Worm (Caenorhabditis elegans) whole organism, L2 larva: ENCODE measurements around the gene chil-15.
A peak's percentile ranks its signal among the peaks of the same experiment; 100 is the strongest.

Experiments used
- C34F6.9 ChIP-seq: fragments of 150-350 bp; optimal IDR thresholded peaks from 2 replicates; lab custom pipeline; 2014; ENCODE audit warnings: missing biosample characterization, missing genetic modification characterization
- F13H6.1 ChIP-seq: sonication (generic microtip); optimal IDR thresholded peaks from 2 replicates; lab custom pipeline; 2016; ENCODE audit warnings: missing genetic modification characterization, missing compliant biosample characterization
- R02D3.7 ChIP-seq: fragments of 150-350 bp; optimal IDR thresholded peaks from 2 replicates; lab custom pipeline; 2014; ENCODE audit warnings: missing biosample characterization, missing genetic modification characterization
- Y55F3AM.14 ChIP-seq: fragments of 200-800 bp; sonication (Bioruptor generic); optimal IDR thresholded peaks from 2 replicates; lab custom pipeline; 2018; ENCODE audit warnings: mild to moderate bottlenecking, missing genetic modification characterization, missing compliant biosample characterization
- ZK546.5 ChIP-seq: sonication (generic microtip); optimal IDR thresholded peaks from 2 replicates; lab custom pipeline; 2017; ENCODE audit warnings: missing biosample characterization, missing genetic modification characterization
- alr-1 ChIP-seq: fragments of 150-350 bp; optimal IDR thresholded peaks from 2 replicates; lab custom pipeline; 2014; ENCODE audit warnings: missing biosample characterization, missing genetic modification characterization
- aly-2 ChIP-seq: fragments of 150-350 bp; optimal IDR thresholded peaks from 2 replicates; lab custom pipeline; 2014; ENCODE audit warnings: missing biosample characterization, missing genetic modification characterization
- ama-1 ChIP-seq: fragments of 150-350 bp; optimal IDR thresholded peaks from 2 replicates; lab custom pipeline; 2018; ENCODE audit warnings: inconsistent platforms
- blmp-1 ChIP-seq: sonication (generic microtip); optimal IDR thresholded peaks from 2 replicates; lab custom pipeline; 2017; ENCODE audit warnings: missing genetic modification characterization, mild to moderate bottlenecking, missing compliant biosample characterization, antibody characterized with exemption, moderate library complexity; ENCODE audit not compliant: insufficient read depth
- ceh-16 ChIP-seq: fragments of 150-350 bp; optimal IDR thresholded peaks from 2 replicates; lab custom pipeline; 2014; ENCODE audit warnings: missing biosample characterization, missing genetic modification characterization
- ceh-82 ChIP-seq: fragments of 150-350 bp; optimal IDR thresholded peaks from 2 replicates; lab custom pipeline; 2014; ENCODE audit warnings: missing biosample characterization, missing genetic modification characterization
- crh-2 ChIP-seq: sonication (generic microtip); optimal IDR thresholded peaks from 2 replicates; lab custom pipeline; 2017; ENCODE audit warnings: missing biosample characterization, missing genetic modification characterization
- dmd-4 ChIP-seq: sonication (generic microtip); optimal IDR thresholded peaks from 2 replicates; lab custom pipeline; 2017; ENCODE audit warnings: missing biosample characterization, missing genetic modification characterization
- egl-27 ChIP-seq: sonication (generic microtip); optimal IDR thresholded peaks from 3 replicates; lab custom pipeline; 2017; ENCODE audit warnings: missing biosample characterization, missing genetic modification reagents, missing genetic modification characterization
- elt-1 ChIP-seq: fragments of 150-350 bp; optimal IDR thresholded peaks from 2 replicates; lab custom pipeline; 2014; ENCODE audit warnings: missing biosample characterization, missing genetic modification characterization
- elt-3 ChIP-seq: sonication (generic microtip); optimal IDR thresholded peaks from 2 replicates; lab custom pipeline; 2017; ENCODE audit warnings: missing biosample characterization, missing genetic modification characterization
- fos-1 ChIP-seq: fragments of 150-350 bp; optimal IDR thresholded peaks from 2 replicates; lab custom pipeline; 2014; ENCODE audit warnings: missing biosample characterization, missing genetic modification characterization
- gmeb-1 ChIP-seq: fragments of 150-350 bp; optimal IDR thresholded peaks from 2 replicates; lab custom pipeline; 2014; ENCODE audit warnings: missing biosample characterization, missing genetic modification characterization
- lin-11 ChIP-seq: fragments of 150-350 bp; sonication (generic microtip); optimal IDR thresholded peaks from 2 replicates; lab custom pipeline; 2014; ENCODE audit warnings: missing biosample characterization, missing genetic modification characterization, inconsistent platforms, mixed read lengths
- lin-13 ChIP-seq: fragments of 150-350 bp; optimal IDR thresholded peaks from 2 replicates; lab custom pipeline; 2014; ENCODE audit warnings: missing biosample characterization, missing genetic modification reagents, missing genetic modification characterization
- lin-39 ChIP-seq: fragments of 150-350 bp; optimal IDR thresholded peaks from 2 replicates; lab custom pipeline; 2014; ENCODE audit warnings: missing biosample characterization, missing genetic modification reagents, missing genetic modification characterization
- lsy-2 ChIP-seq, 2 experiments: fragments of 150-350 bp in 1 of 2; sonication (generic microtip) in 1 of 2; optimal IDR thresholded peaks; 2 replicates each; lab custom pipeline; 2014 to 2017; ENCODE audit warnings: missing biosample characterization in 2 of 2, missing genetic modification characterization in 2 of 2
- mab-5 ChIP-seq: fragments of 150-350 bp; optimal IDR thresholded peaks from 2 replicates; lab custom pipeline; 2014; ENCODE audit warnings: missing biosample characterization, missing genetic modification characterization
- mbf-1 ChIP-seq: sonication (generic microtip); optimal IDR thresholded peaks from 2 replicates; lab custom pipeline; 2017; ENCODE audit warnings: missing biosample characterization, missing genetic modification characterization
- mdl-1 ChIP-seq, 2 experiments: fragments of 150-350 bp in 1 of 2; sonication (generic microtip) in 1 of 2; optimal IDR thresholded peaks; 2 replicates each; lab custom pipeline; 2017; ENCODE audit warnings: missing biosample characterization in 2 of 2, missing genetic modification characterization in 2 of 2
- nhr-10 ChIP-seq: sonication (generic microtip); optimal IDR thresholded peaks from 2 replicates; lab custom pipeline; 2017; ENCODE audit warnings: missing biosample characterization, missing genetic modification characterization
- nhr-11 ChIP-seq: fragments of 150-350 bp; optimal IDR thresholded peaks from 2 replicates; lab custom pipeline; 2014; ENCODE audit warnings: missing biosample characterization, missing genetic modification characterization
- nhr-12 ChIP-seq: fragments of 150-350 bp; optimal IDR thresholded peaks from 2 replicates; lab custom pipeline; 2014; ENCODE audit warnings: missing biosample characterization, missing genetic modification characterization
- nhr-129 ChIP-seq: fragments of 150-350 bp; optimal IDR thresholded peaks from 2 replicates; lab custom pipeline; 2014; ENCODE audit warnings: missing biosample characterization, missing genetic modification characterization
- nhr-21 ChIP-seq: fragments of 150-350 bp; optimal IDR thresholded peaks from 2 replicates; lab custom pipeline; 2014; ENCODE audit warnings: missing biosample characterization, missing genetic modification characterization
- nhr-23 ChIP-seq: fragments of 150-350 bp; optimal IDR thresholded peaks from 2 replicates; lab custom pipeline; 2014; ENCODE audit warnings: missing biosample characterization, missing genetic modification reagents, missing genetic modification characterization
- nhr-237 ChIP-seq: fragments of 150-350 bp; optimal IDR thresholded peaks from 2 replicates; lab custom pipeline; 2014; ENCODE audit warnings: missing biosample characterization, missing genetic modification characterization
- nhr-25 ChIP-seq: fragments of 150-350 bp; sonication (generic microtip); optimal IDR thresholded peaks from 3 replicates; lab custom pipeline; 2014; ENCODE audit warnings: missing biosample characterization, missing genetic modification characterization
- nhr-6 ChIP-seq: fragments of 150-350 bp; optimal IDR thresholded peaks from 2 replicates; lab custom pipeline; 2014; ENCODE audit warnings: missing biosample characterization, missing genetic modification characterization
- nhr-77 ChIP-seq: fragments of 150-350 bp; optimal IDR thresholded peaks from 2 replicates; lab custom pipeline; 2014; ENCODE audit warnings: missing biosample characterization, missing genetic modification characterization
- peb-1 ChIP-seq: fragments of 150-350 bp; optimal IDR thresholded peaks from 2 replicates; lab custom pipeline; 2014; ENCODE audit warnings: missing biosample characterization, missing genetic modification characterization
- sem-4 ChIP-seq: fragments of 150-350 bp; optimal IDR thresholded peaks from 2 replicates; lab custom pipeline; 2014; ENCODE audit warnings: missing biosample characterization, missing genetic modification reagents, missing genetic modification characterization
- skn-1 ChIP-seq: sonication (generic microtip); optimal IDR thresholded peaks from 2 replicates; lab custom pipeline; 2017; ENCODE audit warnings: missing biosample characterization, missing genetic modification characterization
- sma-3 ChIP-seq: sonication (generic microtip); optimal IDR thresholded peaks from 2 replicates; lab custom pipeline; 2016; ENCODE audit warnings: missing genetic modification reagents, missing genetic modification characterization, missing compliant biosample characterization
- sma-9 ChIP-seq, 2 experiments: fragments of 150-350 bp in 1 of 2; sonication (generic microtip) in 1 of 2; optimal IDR thresholded peaks; 2 replicates each; lab custom pipeline; 2014 to 2016; ENCODE audit warnings: missing genetic modification characterization in 2 of 2, mild to moderate bottlenecking in 1 of 2, missing biosample characterization in 1 of 2, missing compliant biosample characterization in 1 of 2, missing genetic modification reagents in 1 of 2, moderate library complexity in 1 of 2
- snpc-4 ChIP-seq: fragments of 150-350 bp; optimal IDR thresholded peaks from 2 replicates; lab custom pipeline; 2014; ENCODE audit warnings: missing biosample characterization, missing genetic modification characterization
- unc-39 ChIP-seq: fragments of 150-350 bp; optimal IDR thresholded peaks from 2 replicates; lab custom pipeline; 2014; ENCODE audit warnings: missing biosample characterization, missing genetic modification characterization
- unc-55 ChIP-seq: fragments of 150-350 bp; sonication (generic microtip); optimal IDR thresholded peaks from 3 replicates; lab custom pipeline; 2014; ENCODE audit warnings: missing biosample characterization, missing genetic modification reagents, missing genetic modification characterization
- unc-62 ChIP-seq: fragments of 150-350 bp; optimal IDR thresholded peaks from 2 replicates; lab custom pipeline; 2014; ENCODE audit warnings: missing biosample characterization, missing genetic modification reagents, missing genetic modification characterization
- zag-1 ChIP-seq: fragments of 150-350 bp; optimal IDR thresholded peaks from 2 replicates; lab custom pipeline; 2014; ENCODE audit warnings: missing biosample characterization, missing genetic modification characterization
- ztf-1 ChIP-seq: fragments of 200-800 bp; sonication (Bioruptor generic); conservative IDR thresholded peaks from 2 replicates; pipeline ENCODE4 v1.3.6; 2022; ENCODE audit warnings: missing genetic modification characterization, missing compliant biosample characterization
- ztf-4 ChIP-seq: fragments of 150-350 bp; optimal IDR thresholded peaks from 2 replicates; lab custom pipeline; 2014; ENCODE audit warnings: missing biosample characterization, missing genetic modification characterization

The chil-15 gene

ce11 chrII:9418065-9418567, 25.3 kb downstream of the chil-15 start, which contains the start of the genes M176.4 and M176.16:
M176.4 (plus strand) TSS chrII:9418365.
M176.16 (plus strand) TSS chrII:9418517.
- TF ChIP-seq mab-5 (tag; lab: Kevin White, UChicago), result no peak
- no peak for TF ChIP-seq unc-62
- TF ChIP-seq unc-39 (tag; lab: Kevin White, UChicago), result no peak
- no peak for TF ChIP-seq C34F6.9 (tag; lab: Kevin White, UChicago)
- TF ChIP-seq ceh-16 (tag; lab: Kevin White, UChicago), result no peak
- TF ChIP-seq unc-55 (GFP tag; lab: Kevin White, UChicago), result no peak
- no peak for TF ChIP-seq lin-13 (GFP tag; lab: Kevin White, UChicago)
- no peak for TF ChIP-seq nhr-25 (tag; lab: Kevin White, UChicago)
- no peak for TF ChIP-seq nhr-6 (tag; lab: Kevin White, UChicago)
- no peak for TF ChIP-seq fos-1 (tag; lab: Kevin White, UChicago)
- TF ChIP-seq snpc-4 (tag; lab: Kevin White, UChicago), result no peak
- TF ChIP-seq nhr-10 (tag; lab: Kevin White, UChicago), result no peak
- no peak for TF ChIP-seq Y55F3AM.14 (GFP tag; lab: Kevin White, UChicago)
- no peak for TF ChIP-seq peb-1
- no peak for TF ChIP-seq zag-1 (tag; lab: Kevin White, UChicago)
- no peak for TF ChIP-seq mbf-1 (tag; lab: Kevin White, UChicago)

ce11 chrII:9416381-9417276, 26.8 kb downstream of the chil-15 start, which contains the start of the genes gss-1 and chch-3:
gss-1 (minus strand) TSS chrII:9416431.
chch-3 (plus strand) TSS chrII:9417013.
- TF ChIP-seq mdl-1 (tag; optimal IDR thresholded peaks at IDR 0.05; lab: Kevin White, UChicago) (no peak), nhr-10 (tag; lab: Kevin White, UChicago) (no peak), sma-3 (peak; percentile 14), nhr-12 (tag; lab: Kevin White, UChicago) (no peak), crh-2 (tag; lab: Kevin White, UChicago) (peak; percentile 58), F13H6.1 (tag; lab: Kevin White, UChicago) (peak; percentile 24), unc-39 (tag; lab: Kevin White, UChicago) (no peak), elt-3 (tag; lab: Kevin White, UChicago) (no peak), snpc-4 (tag; lab: Kevin White, UChicago) (peak; percentile 14), skn-1 (tag; lab: Kevin White, UChicago) (no peak), nhr-21 (tag; lab: Kevin White, UChicago) (peak; percentile 13), nhr-25 (tag; lab: Kevin White, UChicago) (no peak), mbf-1 (tag; lab: Kevin White, UChicago) (no peak), gmeb-1 (tag; lab: Kevin White, UChicago) (peak; percentile 69), C34F6.9 (tag; lab: Kevin White, UChicago) (peak; percentile 85), lin-39 (no peak), nhr-237 (tag; lab: Kevin White, UChicago) (no peak), nhr-77 (tag; lab: Kevin White, UChicago) (no peak), lin-13 (GFP tag; lab: Kevin White, UChicago) (peak; percentile 43), ztf-1 (no peak), nhr-23 (tag; lab: Kevin White, UChicago) (no peak), blmp-1 (tag; lab: Kevin White, UChicago) (no peak), ztf-4 (tag; lab: Kevin White, UChicago) (no peak), ZK546.5 (tag; lab: Kevin White, UChicago) (no peak), unc-62 (no peak), fos-1 (tag; lab: Kevin White, UChicago) (peak; percentile 63), elt-1 (tag; lab: Kevin White, UChicago) (no peak), lin-11 (peak; percentile 1), ceh-82 (tag; lab: Kevin White, UChicago) (no peak), R02D3.7 (tag; lab: Kevin White, UChicago) (no peak), nhr-129 (tag; lab: Kevin White, UChicago) (peak; percentile 71), aly-2 (tag; lab: Kevin White, UChicago) (no peak), alr-1 (tag; lab: Kevin White, UChicago) (no peak), lsy-2 (tag; optimal IDR thresholded peaks at IDR 0.05; lab: Kevin White, UChicago) (peak; percentile 56 to 85), dmd-4 (no peak), zag-1 (tag; lab: Kevin White, UChicago) (no peak), nhr-6 (tag; lab: Kevin White, UChicago) (no peak), egl-27 (tag; lab: Kevin White, UChicago) (no peak), ceh-16 (tag; lab: Kevin White, UChicago) (no peak), Y55F3AM.14 (GFP tag; lab: Kevin White, UChicago) (no peak), ama-1 (lab: Kevin White, UChicago) (no peak), peb-1 (no peak), sem-4 (no peak), mab-5 (tag; lab: Kevin White, UChicago) (peak; percentile 25), unc-55 (GFP tag; lab: Kevin White, UChicago) (peak; percentile 75), nhr-11 (tag; lab: Kevin White, UChicago) (no peak), sma-9 (GFP tag; optimal IDR thresholded peaks at IDR 0.05; lab: Kevin White, UChicago) (peak; percentile 65), sma-9 (tag; optimal IDR thresholded peaks at IDR 0.05; lab: Kevin White, UChicago) (no peak)
